Fruit fly (Drosophila melanogaster): ENCODE measurements around the gene dmrt99B.
A peak's percentile ranks its signal among the peaks of the same experiment; 100 is the strongest.

The dmrt99B gene

DNA sequence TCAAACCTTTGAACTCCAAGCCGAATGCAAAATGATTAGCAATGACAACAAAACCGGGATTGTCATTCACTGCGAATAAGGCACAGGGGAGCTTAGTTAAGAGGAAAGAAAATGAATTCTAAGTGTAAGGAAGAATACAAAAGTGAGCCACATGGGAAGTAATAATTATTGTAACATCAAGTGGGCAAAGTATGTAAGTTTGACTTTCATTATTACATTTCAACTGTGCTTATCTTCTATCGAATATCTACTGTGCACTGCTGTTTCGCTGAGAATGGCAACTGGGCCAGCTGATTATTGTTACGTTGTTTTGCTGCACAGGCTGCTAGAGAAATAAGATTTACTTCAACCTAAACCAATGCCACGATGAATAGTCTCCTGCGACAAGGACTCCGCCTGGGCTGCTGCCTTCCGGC, 44.3 kb downstream of the dmrt99B start, which contains the start of the genes CG7601 and CIA30 (continued):
- TF ChIP-seq CG13894 (tag; optimal IDR thresholded peaks at IDR 0.05) = peak; percentile 98
- TF ChIP-seq NK7.1 (GFP tag; optimal IDR thresholded peaks at IDR 0.05) = peak; percentile 98
- TF ChIP-seq gcm2 (GFP tag; optimal IDR thresholded peaks at IDR 0.05) = peak; percentile 96
- peak; percentile 92 for TF ChIP-seq CG3838 (GFP tag; optimal IDR thresholded peaks at IDR 0.05)
- peak; percentile 99 for TF ChIP-seq wor (GFP tag; IDR thresholded peaks at IDR 0.05)
- peak; percentile 99 for TF ChIP-seq zen (tag; optimal IDR thresholded peaks at IDR 0.05)
- peak in 1 of 2 experiments; percentile 94 for TF ChIP-seq Hr78 (GFP tag; optimal IDR thresholded peaks at IDR 0.05)
- TF ChIP-seq Neu2 (GFP tag; optimal IDR thresholded peaks at IDR 0.05; ENCODE audit: borderline replicate concordance) = peak; percentile 94
- TF ChIP-seq da (GFP tag; optimal IDR thresholded peaks at IDR 0.05) = peak; percentile 94
- peak; percentile 94 for TF ChIP-seq CG8281 (tag; optimal IDR thresholded peaks at IDR 0.05)
- peak; percentile 82 for TF ChIP-seq Sry-δ (GFP tag; optimal IDR thresholded peaks at IDR 0.05)
- no peak for TF ChIP-seq inv (GFP tag; IDR thresholded peaks at IDR 0.05; ENCODE audit: partially characterized antibody)
- TF ChIP-seq lilli (GFP tag; optimal IDR thresholded peaks at IDR 0.05) = peak; percentile 99
- peak; percentile 99 for TF ChIP-seq gro (GFP tag; optimal IDR thresholded peaks at IDR 0.05)
- peak; percentile 96 for TF ChIP-seq ATbp (GFP tag; optimal IDR thresholded peaks at IDR 0.05)
- TF ChIP-seq Fer1 (GFP tag; optimal IDR thresholded peaks at IDR 0.05) = peak; percentile 97
- peak; percentile 98 for TF ChIP-seq HHEX (GFP tag; optimal IDR thresholded peaks at IDR 0.05)
- TF ChIP-seq Asciz (GFP tag; optimal IDR thresholded peaks at IDR 0.05) = peak; percentile 95
- peak; percentile 98 for TF ChIP-seq CG9609 (GFP tag; optimal IDR thresholded peaks at IDR 0.05)
- TF ChIP-seq tna (GFP tag; IDR thresholded peaks at IDR 0.05; ENCODE audit: partially characterized antibody) = no peak
- peak; percentile 97 for TF ChIP-seq HmgD (GFP tag; optimal IDR thresholded peaks at IDR 0.05)
- TF ChIP-seq eve (GFP tag; optimal IDR thresholded peaks at IDR 0.05) = peak in 1 of 2 experiments; percentile 91
- TF ChIP-seq CG1832 (GFP tag; optimal IDR thresholded peaks at IDR 0.05) = no peak
- peak; percentile 97 for TF ChIP-seq Hr3 (GFP tag; optimal IDR thresholded peaks at IDR 0.05)
- TF ChIP-seq CG3281 (GFP tag; optimal IDR thresholded peaks at IDR 0.05) = peak; percentile 97
- TF ChIP-seq CG10209 (GFP tag; optimal IDR thresholded peaks at IDR 0.05) = peak; percentile 97
- peak; percentile 100 for TF ChIP-seq aop (GFP tag; IDR thresholded peaks at IDR 0.05)

dm6 chr3R:29737891-29738290, 45.5 kb downstream of the dmrt99B start, which contains the start of gene Gnpnat:
Gene Gnpnat, plus strand, starts transcription at chr3R:29738275.
- TF ChIP-seq CG34376 (GFP tag; optimal IDR thresholded peaks at IDR 0.05) (no peak), CG4854 (GFP tag; optimal IDR thresholded peaks at IDR 0.05) (no peak), sisA (GFP tag; IDR thresholded peaks at IDR 0.05) (no peak), B-H2 (GFP tag; optimal IDR thresholded peaks at IDR 0.05) (peak; percentile 11), CTCF (GFP tag; optimal IDR thresholded peaks at IDR 0.05) (no peak), Dad (GFP tag; optimal IDR thresholded peaks at IDR 0.05) (no peak), CG16815 (GFP tag; optimal IDR thresholded peaks at IDR 0.05) (peak; percentile 48), repo (GFP tag; optimal IDR thresholded peaks at IDR 0.05) (no peak), ind (GFP tag; optimal IDR thresholded peaks at IDR 0.05) (peak; percentile 57), CG17568 (GFP tag; optimal IDR thresholded peaks at IDR 0.05) (no peak), fu2 (GFP tag; optimal IDR thresholded peaks at IDR 0.05) (no peak), lab (GFP tag; optimal IDR thresholded peaks at IDR 0.05) (peak; percentile 77), Ptx1 (GFP tag; IDR thresholded peaks at IDR 0.05) (no peak), CG6765 (GFP tag; optimal IDR thresholded peaks at IDR 0.05) (no peak), CG31224 (GFP tag; IDR thresholded peaks at IDR 0.05) (no peak), seq (GFP tag; IDR thresholded peaks at IDR 0.05) (no peak), CG17359 (tag; optimal IDR thresholded peaks at IDR 0.05) (peak; percentile 73), CG1832 (GFP tag; optimal IDR thresholded peaks at IDR 0.05) (no peak), CG7372 (GFP tag; IDR thresholded peaks at IDR 0.05) (no peak), wdn (GFP tag; IDR thresholded peaks at IDR 0.05) (no peak), HLH3B (GFP tag; IDR thresholded peaks at IDR 0.05) (no peak), tup (GFP tag; optimal IDR thresholded peaks at IDR 0.05) (no peak), zfh1 (GFP tag; IDR thresholded peaks at IDR 0.05) (no peak), bsh (GFP tag; optimal IDR thresholded peaks at IDR 0.05) (peak in 1 of 2 experiments; percentile 73), maf-S (GFP tag; optimal IDR thresholded peaks at IDR 0.05) (peak; percentile 3), CG6683 (GFP tag; optimal IDR thresholded peaks at IDR 0.05) (peak; percentile 15)

Measured in whole organism, embryonic.